Worm (Caenorhabditis elegans): ENCODE results near the gene cdc-25.4.

ce11 chrII:10170837-10171318 lies 18.4 kb downstream of the cdc-25.4 start, which contains the start of gene gpd-4:
- TF ChIP-seq unc-62 (GFP tag; optimal IDR thresholded peaks at IDR 0.05) (no peak), egl-27 (tag; optimal IDR thresholded peaks at IDR 0.05) (no peak), lin-15B (tag; optimal IDR thresholded peaks at IDR 0.05) (no peak), mdl-1 (tag; optimal IDR thresholded peaks at IDR 0.05) (no peak), R02D3.7 (tag; optimal IDR thresholded peaks at IDR 0.05) (no peak), ama-1 (optimal IDR thresholded peaks at IDR 0.05) (no peak), ztf-4 (tag; optimal IDR thresholded peaks at IDR 0.05) (no peak), unc-39 (tag; optimal IDR thresholded peaks at IDR 0.05) (no peak), fos-1 (tag; optimal IDR thresholded peaks at IDR 0.05) (no peak)
